Fruit fly (Drosophila melanogaster): ENCODE data around the gene Ogg1.
A peak's percentile ranks its signal among the peaks of the same experiment; 100 is the strongest.

The Ogg1 gene

DNA sequence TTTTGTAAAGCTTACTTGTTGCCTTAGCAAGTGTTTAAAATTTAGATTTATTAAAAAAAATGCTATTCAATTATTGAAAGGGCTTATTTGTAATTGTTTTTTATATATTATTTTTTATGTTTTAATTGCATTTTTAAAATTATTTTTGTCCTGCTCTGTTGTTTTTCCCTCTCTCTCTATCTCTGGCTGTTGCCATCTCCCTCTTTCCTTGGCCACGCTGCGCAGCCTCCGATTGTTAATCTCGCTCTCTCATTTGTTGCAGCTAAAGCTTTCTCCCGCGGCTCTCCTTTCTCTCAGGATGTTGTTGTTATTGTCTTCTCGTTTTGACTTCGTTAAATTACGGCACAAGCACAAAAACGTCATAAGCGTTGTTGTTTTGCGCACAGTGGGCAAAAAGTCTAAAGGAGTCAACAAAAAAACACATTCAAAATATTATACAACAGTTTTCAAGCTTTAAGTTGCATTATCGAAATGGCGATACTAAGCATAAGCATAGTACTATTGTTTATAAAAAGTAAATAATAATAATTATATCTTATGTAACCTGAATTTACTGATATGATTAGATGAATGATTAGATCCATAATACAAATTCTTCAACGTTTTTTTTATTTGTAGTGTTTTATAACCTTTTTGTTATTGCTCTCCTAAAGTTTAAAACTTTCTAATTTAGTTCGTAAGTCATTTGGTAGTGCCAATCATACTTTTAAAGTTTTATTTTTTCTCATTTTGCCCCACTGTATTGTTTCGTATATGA, 4.1 kb downstream of the Ogg1 start (continued):
- TF ChIP-seq schlank (tag; optimal IDR thresholded peaks at IDR 0.05): no peak
- TF ChIP-seq Ada2b (GFP tag; IDR thresholded peaks at IDR 0.05): no peak
- no peak for TF ChIP-seq CG8765 (GFP tag; IDR thresholded peaks at IDR 0.05)
- no peak for TF ChIP-seq tna (GFP tag; IDR thresholded peaks at IDR 0.05; ENCODE audit: partially characterized antibody)
- no peak for TF ChIP-seq CG17385 (GFP tag; optimal IDR thresholded peaks at IDR 0.05)
- TF ChIP-seq Mad (GFP tag; optimal IDR thresholded peaks at IDR 0.05): no peak
- TF ChIP-seq row (GFP tag; IDR thresholded peaks at IDR 0.05): 0 out of 3 replicates have a peak, but pooled peaks have one; percentile 16
- peak; percentile 39 for TF ChIP-seq CG7556 (GFP tag; optimal IDR thresholded peaks at IDR 0.05)
- TF ChIP-seq Lhr (GFP tag; optimal IDR thresholded peaks at IDR 0.05): no peak
- peak; percentile 31 for TF ChIP-seq Sox100B (GFP tag; optimal IDR thresholded peaks at IDR 0.05)
- TF ChIP-seq CG9817 (tag; optimal IDR thresholded peaks at IDR 0.05): no peak
- no peak for TF ChIP-seq CG11085 (GFP tag; IDR thresholded peaks at IDR 0.05)
- TF ChIP-seq Atf3 (GFP tag; optimal IDR thresholded peaks at IDR 0.05): no peak
- no peak for TF ChIP-seq da (GFP tag; optimal IDR thresholded peaks at IDR 0.05)
- peak; percentile 6 for TF ChIP-seq fd96Cb (tag; optimal IDR thresholded peaks at IDR 0.05)
- no peak for TF ChIP-seq prd (optimal IDR thresholded peaks at IDR 0.05)
- TF ChIP-seq prd (GFP tag; IDR thresholded peaks at IDR 0.05): no peak
- peak; percentile 18 for TF ChIP-seq Hmr (GFP tag; optimal IDR thresholded peaks at IDR 0.05)
- TF ChIP-seq CG7372 (GFP tag; IDR thresholded peaks at IDR 0.05): no peak
- TF ChIP-seq eve (GFP tag; optimal IDR thresholded peaks at IDR 0.05): no peak
- TF ChIP-seq zen (tag; optimal IDR thresholded peaks at IDR 0.05): no peak
- no peak for TF ChIP-seq danr (GFP tag; IDR thresholded peaks at IDR 0.05)
- TF ChIP-seq Poxn (GFP tag; IDR thresholded peaks at IDR 0.05): no peak
- TF ChIP-seq dati (GFP tag; IDR thresholded peaks at IDR 0.05): no peak
- TF ChIP-seq CG11504 (tag; optimal IDR thresholded peaks at IDR 0.05): no peak
- TF ChIP-seq cwo (GFP tag; optimal IDR thresholded peaks at IDR 0.05): no peak

DNA sequence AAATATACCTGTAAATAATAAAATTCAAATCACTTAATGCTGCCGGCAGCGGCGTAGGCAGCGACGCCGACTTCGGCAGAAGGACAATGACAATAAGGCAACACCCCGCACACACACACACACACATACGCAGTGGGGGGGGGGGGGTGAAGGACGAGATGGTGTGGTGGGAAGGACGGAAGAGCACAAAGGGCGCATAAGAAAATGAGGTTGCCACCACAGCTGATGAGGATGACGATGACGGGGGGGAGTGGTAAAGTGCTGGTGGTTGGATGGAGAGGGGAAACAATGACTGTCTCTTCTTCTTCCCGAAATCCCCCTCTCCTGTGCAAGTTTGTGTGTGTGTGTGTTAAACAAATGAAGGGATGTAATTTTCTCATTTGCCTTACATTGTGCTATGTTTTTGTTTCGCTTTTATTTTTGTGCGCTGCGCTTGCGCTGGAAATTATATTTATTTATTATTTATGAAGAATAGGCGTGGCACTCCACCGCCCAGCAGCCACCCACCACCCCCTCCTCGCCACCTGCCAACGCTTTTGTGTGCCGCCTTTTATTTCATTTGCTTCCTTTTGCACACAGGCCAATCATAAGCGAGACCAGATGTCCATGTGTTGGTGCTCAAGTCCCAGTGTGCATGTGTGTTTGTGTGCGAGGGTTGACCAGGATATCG, 4.8 kb downstream of the Ogg1 start:
- no peak for TF ChIP-seq grau (tag; optimal IDR thresholded peaks at IDR 0.05)
- no peak for TF ChIP-seq CG4854 (GFP tag; optimal IDR thresholded peaks at IDR 0.05)
- TF ChIP-seq ewg (GFP tag; optimal IDR thresholded peaks at IDR 0.05): peak; percentile 77
- no peak for TF ChIP-seq CG11504 (tag; optimal IDR thresholded peaks at IDR 0.05)
- no peak for TF ChIP-seq MTF-1 (GFP tag; optimal IDR thresholded peaks at IDR 0.05; ENCODE audit: borderline replicate concordance)
- TF ChIP-seq CG13624 (GFP tag; optimal IDR thresholded peaks at IDR 0.05): no peak
- no peak for TF ChIP-seq lov (optimal IDR thresholded peaks at IDR 0.05)
- 0 out of 3 replicates have a peak, but pooled peaks have one; percentile 15 for TF ChIP-seq lov (GFP tag; IDR thresholded peaks at IDR 0.05)
- TF ChIP-seq pros (GFP tag; optimal IDR thresholded peaks at IDR 0.05): peak; percentile 25
- TF ChIP-seq cg (GFP tag; optimal IDR thresholded peaks at IDR 0.05): peak; percentile 64
- peak; percentile 97 for TF ChIP-seq crol (GFP tag; IDR thresholded peaks at IDR 0.05)
- peak; percentile 82 for TF ChIP-seq abd-A (tag; optimal IDR thresholded peaks at IDR 0.05)
- TF ChIP-seq cato (GFP tag; optimal IDR thresholded peaks at IDR 0.05; ENCODE audit: borderline replicate concordance): no peak
- TF ChIP-seq CG13296 (GFP tag; optimal IDR thresholded peaks at IDR 0.05): no peak
- no peak for TF ChIP-seq CG33213 (GFP tag; optimal IDR thresholded peaks at IDR 0.05)
- peak; percentile 74 for TF ChIP-seq CG17385 (GFP tag; optimal IDR thresholded peaks at IDR 0.05)
- peak; percentile 95 for TF ChIP-seq Nf-YC (tag; optimal IDR thresholded peaks at IDR 0.05)
- TF ChIP-seq Adf1 (GFP tag; IDR thresholded peaks at IDR 0.05): peak; percentile 82
- TF ChIP-seq seq (GFP tag; IDR thresholded peaks at IDR 0.05): peak; percentile 63; the same call in 1 of the 2 replicates
- peak; percentile 92 for TF ChIP-seq Nf-YB (GFP tag; optimal IDR thresholded peaks at IDR 0.05)
- no peak for TF ChIP-seq Asciz (GFP tag; optimal IDR thresholded peaks at IDR 0.05)
- no peak for TF ChIP-seq wek (GFP tag; optimal IDR thresholded peaks at IDR 0.05)
- TF ChIP-seq gfzf (GFP tag; optimal IDR thresholded peaks at IDR 0.05): no peak
